Fruit fly (Drosophila melanogaster) whole organism, embryonic: Measurements from ENCODE around the gene CG42395.

ENCODE experiments used
- Ada2b ChIP-seq: fragments of 200-800 bp; sonication (Bioruptor generic); IDR thresholded peaks from 2 replicates; pipeline ENCODE4 v1.3.6; 2022; ENCODE audit warnings: missing biosample characterization, missing genetic modification characterization
- Antp ChIP-seq: fragments of 200-800 bp; sonication (Bioruptor generic); optimal IDR thresholded peaks from 3 replicates; lab custom pipeline; 2016; ENCODE audit warnings: missing biosample characterization, missing genetic modification characterization
- Asciz ChIP-seq: fragments of 200-800 bp; sonication (Bioruptor generic); optimal IDR thresholded peaks from 2 replicates; lab custom pipeline; 2017; ENCODE audit warnings: missing biosample characterization, mild to moderate bottlenecking, missing genetic modification characterization, missing genetic modification reagents
- BEAF-32 ChIP-seq: fragments of 200-800 bp; sonication (Bioruptor generic); optimal IDR thresholded peaks from 3 replicates; lab custom pipeline; 2017; ENCODE audit warnings: missing biosample characterization, missing genetic modification characterization, mild to moderate bottlenecking, moderate library complexity, missing genetic modification reagents
- CG11247 ChIP-seq: fragments of 200-800 bp; sonication (Bioruptor generic); IDR thresholded peaks from 2 replicates; pipeline ENCODE4 v1.3.6; 2022; ENCODE audit warnings: missing biosample characterization, missing genetic modification characterization
- CG12219 ChIP-seq: fragments of 200-800 bp; sonication (Bioruptor generic); optimal IDR thresholded peaks from 3 replicates; lab custom pipeline; 2018; ENCODE audit warnings: missing biosample characterization, mild to moderate bottlenecking, missing genetic modification characterization
- CG13775 ChIP-seq: fragments of 200-800 bp; sonication (Bioruptor generic); optimal IDR thresholded peaks from 3 replicates; lab custom pipeline; 2017; ENCODE audit warnings: missing biosample characterization, mild to moderate bottlenecking, missing genetic modification characterization
- CG1529 ChIP-seq: fragments of 200-800 bp; sonication (Bioruptor generic); optimal IDR thresholded peaks from 3 replicates; lab custom pipeline; 2018; ENCODE audit warnings: missing biosample characterization, missing genetic modification characterization
- CG18599 ChIP-seq: fragments of 200-800 bp; sonication (Bioruptor generic); optimal IDR thresholded peaks from 3 replicates; lab custom pipeline; 2017; ENCODE audit warnings: missing biosample characterization, missing genetic modification characterization, mild to moderate bottlenecking, moderate library complexity, missing genetic modification reagents
- CG18619 ChIP-seq: fragments of 200-800 bp; sonication (Bioruptor generic); optimal IDR thresholded peaks from 3 replicates; lab custom pipeline; 2017; ENCODE audit warnings: missing biosample characterization, mild to moderate bottlenecking, missing genetic modification characterization
- CG2202 ChIP-seq: fragments of 200-800 bp; sonication (Bioruptor generic); optimal IDR thresholded peaks from 2 replicates; lab custom pipeline; 2018; ENCODE audit warnings: missing biosample characterization, mild to moderate bottlenecking, missing genetic modification characterization
- CG32772 ChIP-seq: fragments of 200-800 bp; sonication (Bioruptor generic); IDR thresholded peaks from 2 replicates; pipeline ENCODE4 v1.3.6; 2022; ENCODE audit warnings: missing biosample characterization, missing genetic modification characterization
- CG33213 ChIP-seq: fragments of 200-800 bp; sonication (Bioruptor generic); optimal IDR thresholded peaks from 3 replicates; lab custom pipeline; 2016; ENCODE audit warnings: missing biosample characterization, missing genetic modification characterization
- CG42726 ChIP-seq: fragments of 200-800 bp; sonication (Bioruptor generic); IDR thresholded peaks from 2 replicates; pipeline ENCODE4 v1.3.6; 2022; ENCODE audit warnings: missing biosample characterization, missing genetic modification characterization; ENCODE audit not compliant: partially characterized antibody
- CG43689 ChIP-seq: fragments of 200-800 bp; sonication (Bioruptor generic); IDR thresholded peaks from 2 replicates; pipeline ENCODE4 v1.3.6; 2022; ENCODE audit warnings: missing biosample characterization, missing genetic modification characterization
- CG6813 ChIP-seq: fragments of 200-800 bp; sonication (Bioruptor generic); optimal IDR thresholded peaks from 2 replicates; lab custom pipeline; 2017; ENCODE audit warnings: missing biosample characterization, missing genetic modification characterization, mild to moderate bottlenecking, moderate library complexity, missing genetic modification reagents
- CG9609 ChIP-seq: fragments of 200-800 bp; sonication (Bioruptor generic); optimal IDR thresholded peaks from 3 replicates; lab custom pipeline; 2016; ENCODE audit warnings: missing biosample characterization, missing genetic modification characterization
- CoRest ChIP-seq: fragments of 200-800 bp; sonication (Bioruptor generic); optimal IDR thresholded peaks from 3 replicates; lab custom pipeline; 2018; ENCODE audit warnings: missing biosample characterization, mild to moderate bottlenecking, missing genetic modification characterization, moderate library complexity
- Gsc ChIP-seq: fragments of 200-800 bp; sonication (Bioruptor generic); IDR thresholded peaks from 2 replicates; pipeline ENCODE4 v1.3.6; 2022; ENCODE audit warnings: missing biosample characterization, missing genetic modification characterization
- Nf-YB ChIP-seq: fragments of 200-800 bp; sonication (Bioruptor generic); optimal IDR thresholded peaks from 3 replicates; lab custom pipeline; 2019; ENCODE audit warnings: missing biosample characterization, mild to moderate bottlenecking, missing genetic modification characterization, moderate library complexity
- Six4 ChIP-seq: fragments of 200-800 bp; sonication (Bioruptor generic); optimal IDR thresholded peaks from 2 replicates; lab custom pipeline; 2016; ENCODE audit warnings: missing biosample characterization, missing genetic modification characterization
- Ssrp ChIP-seq: fragments of 200-800 bp; sonication (Bioruptor generic); optimal IDR thresholded peaks from 2 replicates; lab custom pipeline; 2018; ENCODE audit warnings: missing biosample characterization, mild to moderate bottlenecking, missing genetic modification characterization, moderate library complexity
- Xbp1 ChIP-seq: fragments of 200-800 bp; sonication (Bioruptor generic); optimal IDR thresholded peaks from 3 replicates; lab custom pipeline; 2016; ENCODE audit warnings: missing biosample characterization, mild to moderate bottlenecking, missing genetic modification characterization
- abd-A ChIP-seq: fragments of 200-800 bp; sonication (Bioruptor generic); optimal IDR thresholded peaks from 3 replicates; lab custom pipeline; 2019; ENCODE audit warnings: missing biosample characterization, mild to moderate bottlenecking, missing genetic modification characterization, moderate library complexity
- ara ChIP-seq: fragments of 200-800 bp; sonication (Bioruptor generic); IDR thresholded peaks from 2 replicates; pipeline ENCODE4 v1.3.6; 2022; ENCODE audit warnings: missing biosample characterization, missing genetic modification characterization
- ase ChIP-seq: fragments of 200-800 bp; sonication (Bioruptor generic); IDR thresholded peaks from 3 replicates; pipeline ENCODE4 v1.3.6; 2022; ENCODE audit warnings: missing biosample characterization, missing genetic modification characterization
- bbx ChIP-seq: fragments of 200-800 bp; sonication (Bioruptor generic); IDR thresholded peaks from 2 replicates; pipeline ENCODE4 v1.3.6; 2022; ENCODE audit warnings: missing biosample characterization, missing genetic modification characterization; ENCODE audit not compliant: partially characterized antibody
- bsh ChIP-seq, 2 experiments: fragments of 200-800 bp; sonication (Bioruptor generic); optimal IDR thresholded peaks; 2 replicates each; lab custom pipeline; 2017 to 2018; ENCODE audit warnings: mild to moderate bottlenecking in 2 of 2, missing biosample characterization in 2 of 2, missing genetic modification characterization in 2 of 2, moderate library complexity in 1 of 2
- croc ChIP-seq: fragments of 200-800 bp; sonication (Bioruptor generic); conservative IDR thresholded peaks from 3 replicates; pipeline ENCODE4 v1.3.6; 2022; ENCODE audit warnings: missing biosample characterization, missing genetic modification characterization
- crol ChIP-seq: fragments of 200-800 bp; sonication (Bioruptor generic); IDR thresholded peaks from 2 replicates; pipeline ENCODE4 v1.3.6; 2022; ENCODE audit warnings: missing biosample characterization, missing genetic modification characterization
- dm ChIP-seq: fragments of 200-800 bp; sonication (Bioruptor generic); optimal IDR thresholded peaks from 3 replicates; lab custom pipeline; 2016; ENCODE audit warnings: missing biosample characterization, missing genetic modification characterization
- eve ChIP-seq, 2 experiments: fragments of >200 bp; optimal IDR thresholded peaks; 2 replicates each; lab custom pipeline; 2017; ENCODE audit warnings: missing biosample characterization in 2 of 2, missing genetic modification characterization in 2 of 2
- ewg ChIP-seq: fragments of 200-800 bp; sonication (Bioruptor generic); optimal IDR thresholded peaks from 3 replicates; lab custom pipeline; 2017; ENCODE audit warnings: mild to moderate bottlenecking, missing biosample characterization, missing genetic modification reagents, missing genetic modification characterization
- fd102C ChIP-seq: fragments of 200-800 bp; sonication (Bioruptor generic); optimal IDR thresholded peaks from 2 replicates; lab custom pipeline; 2018; ENCODE audit warnings: missing biosample characterization, mild to moderate bottlenecking, missing genetic modification characterization, moderate library complexity
- gce ChIP-seq: fragments of 200-800 bp; sonication (Bioruptor generic); IDR thresholded peaks from 3 replicates; pipeline ENCODE4 v1.3.6; 2022; ENCODE audit warnings: missing biosample characterization, missing genetic modification characterization
- grau ChIP-seq: fragments of 200-800 bp; optimal IDR thresholded peaks from 3 replicates; lab custom pipeline; 2019; ENCODE audit warnings: missing biosample characterization, mild to moderate bottlenecking, missing genetic modification characterization, moderate library complexity
- gsb-n ChIP-seq: fragments of 200-800 bp; sonication (Bioruptor generic); optimal IDR thresholded peaks from 3 replicates; lab custom pipeline; 2018; ENCODE audit warnings: missing biosample characterization, mild to moderate bottlenecking, missing genetic modification characterization
- hth ChIP-seq: fragments of >200 bp; optimal IDR thresholded peaks from 2 replicates; lab custom pipeline; 2017; ENCODE audit warnings: inconsistent platforms
- oc ChIP-seq: fragments of 200-800 bp; sonication (Bioruptor generic); optimal IDR thresholded peaks from 2 replicates; lab custom pipeline; 2018; ENCODE audit warnings: missing biosample characterization, mild to moderate bottlenecking, missing genetic modification characterization, moderate library complexity
- phol ChIP-seq: fragments of 200-800 bp; sonication (Bioruptor generic); optimal IDR thresholded peaks from 3 replicates; lab custom pipeline; 2018; ENCODE audit warnings: missing biosample characterization, mild to moderate bottlenecking, missing genetic modification characterization, moderate library complexity
- prd ChIP-seq, 3 experiments: fragments of >200 bp in 2 of 3; fragments of 200-800 bp in 1 of 3; sonication (Bioruptor generic) in 1 of 3; optimal IDR thresholded peaks in 2 of 3; IDR thresholded peaks in 1 of 3; 2 replicates in 2 of 3; 3 replicates in 1 of 3; pipeline versions ENCODE4 v1.3.6 to Lab custom; 2017 to 2022; ENCODE audit warnings: missing biosample characterization in 1 of 3, missing genetic modification characterization in 1 of 3

The CG42395 gene

DNA sequence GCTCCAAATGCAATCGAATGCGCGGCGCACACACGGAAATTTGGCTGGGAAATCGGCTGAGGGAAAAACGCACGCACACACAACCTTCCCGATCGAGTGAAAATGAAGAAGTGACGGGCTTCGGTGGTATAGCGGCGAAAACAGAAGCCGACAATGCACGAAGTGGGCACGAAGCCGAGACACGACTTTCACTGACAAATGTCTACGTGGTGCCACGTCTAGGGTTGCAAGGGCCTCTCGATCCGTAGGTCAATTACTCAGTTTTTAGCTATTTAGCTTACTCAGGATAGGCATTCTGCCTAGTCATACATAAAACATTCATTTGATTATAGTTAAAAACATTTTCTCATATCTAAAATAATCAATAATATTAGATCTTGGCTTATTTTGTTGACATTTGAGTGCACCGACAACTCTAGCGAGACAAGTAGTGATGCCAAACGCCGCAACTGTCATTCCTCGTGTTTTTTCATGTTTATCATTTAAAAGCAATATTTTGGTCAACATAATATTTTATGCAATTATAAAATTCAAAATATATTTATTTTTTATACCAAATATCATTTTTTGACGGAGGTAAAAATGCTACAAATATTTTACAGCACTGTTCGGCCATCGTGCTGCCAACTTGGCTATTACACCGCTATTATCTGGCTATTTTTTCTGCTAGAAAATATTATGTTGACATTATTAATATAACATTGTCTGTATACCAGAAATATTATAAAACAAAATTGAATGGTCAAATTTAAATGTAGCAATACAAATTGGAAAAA lies 22.3 kb downstream of the CG42395 start (continued):
- TF ChIP-seq CG12219 (GFP tag; lab: Kevin White, UChicago) = peak; percentile 87
- peak; percentile 57 for TF ChIP-seq CG9609 (GFP tag; lab: Kevin White, UChicago)
- peak; percentile 77 for TF ChIP-seq Asciz
- peak; percentile 43; the same call in 1 of the 2 replicates for TF ChIP-seq bbx (GFP tag; lab: Robert Waterston, UW)
- peak; percentile 85 for TF ChIP-seq croc (GFP tag; lab: Robert Waterston, UW)
- peak; percentile 90 for TF ChIP-seq CG6813 (GFP tag; lab: Kevin White, UChicago)
- TF ChIP-seq CG11247 (GFP tag; lab: Robert Waterston, UW) = peak; percentile 76
- peak; percentile 76 for TF ChIP-seq CG1529
- TF ChIP-seq Ssrp (tag; lab: Kevin White, UChicago) = peak; percentile 84
- peak; percentile 60 for TF ChIP-seq CG42726
- TF ChIP-seq CG43689 (GFP tag; lab: Robert Waterston, UW) = peak; percentile 63; the same call in 1 of the 2 replicates
- peak; percentile 62 for TF ChIP-seq Antp (GFP tag; lab: Kevin White, UChicago)
- no peak for TF ChIP-seq prd (optimal IDR thresholded peaks at IDR 0.05; lab: Kevin White, UChicago)
- TF ChIP-seq prd (GFP tag; IDR thresholded peaks at IDR 0.05; lab: Robert Waterston, UW) = peak; percentile 90
- TF ChIP-seq CG18619 = peak; percentile 86
- peak; percentile 52 for TF ChIP-seq fd102C (GFP tag; lab: Kevin White, UChicago)
- peak; percentile 51 to 93 for TF ChIP-seq bsh (GFP tag; optimal IDR thresholded peaks at IDR 0.05; lab: Kevin White, UChicago)
- peak; percentile 75 for TF ChIP-seq ase (GFP tag; lab: Robert Waterston, UW)
- TF ChIP-seq CG32772 (GFP tag; lab: Robert Waterston, UW) = peak; percentile 77
- peak; percentile 90 for TF ChIP-seq CoRest
- peak; percentile 77 for TF ChIP-seq dm
- TF ChIP-seq oc (tag; lab: Kevin White, UChicago) = peak; percentile 83
- peak; percentile 93 for TF ChIP-seq CG18599
- peak; percentile 78 for TF ChIP-seq Six4 (GFP tag; lab: Kevin White, UChicago)
- TF ChIP-seq Xbp1 (GFP tag; lab: Kevin White, UChicago) = peak; percentile 94
- peak; percentile 79; the same call in 2 of the 3 replicates for TF ChIP-seq gce (GFP tag; lab: Robert Waterston, UW)
- no peak for TF ChIP-seq hth (lab: Kevin White, UChicago)
- TF ChIP-seq ara = peak; percentile 87
- TF ChIP-seq BEAF-32 (GFP tag; lab: Kevin White, UChicago) = peak; percentile 20

DNA sequence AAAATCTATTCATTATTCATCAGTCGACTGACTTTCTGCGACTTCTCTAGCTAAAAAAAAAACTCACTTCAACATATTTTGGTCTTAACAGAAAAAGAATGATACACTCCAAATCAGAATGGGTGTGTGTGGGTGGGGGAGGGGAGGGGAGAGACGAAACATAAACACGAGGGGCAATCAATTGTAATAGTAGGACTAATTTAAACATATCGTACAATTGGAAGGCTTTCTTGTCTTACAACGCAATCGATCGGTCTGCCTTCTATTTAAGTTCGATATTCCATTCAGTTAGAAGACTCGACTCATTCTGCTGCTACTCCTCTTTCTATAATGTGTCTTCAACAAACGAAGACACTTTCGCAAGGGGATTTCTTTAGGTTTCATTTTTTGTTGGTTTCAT lies 24.9 kb downstream of the CG42395 start:
- TF ChIP-seq ewg (GFP tag; lab: Kevin White, UChicago) (no peak), abd-A (tag; lab: Kevin White, UChicago) (no peak), gsb-n (tag; lab: Kevin White, UChicago) (no peak), CG13775 (GFP tag; lab: Kevin White, UChicago) (no peak), CG2202 (tag; lab: Kevin White, UChicago) (no peak), Nf-YB (GFP tag; lab: Kevin White, UChicago) (no peak), CG33213 (GFP tag; lab: Kevin White, UChicago) (no peak), crol (peak; percentile 59), eve (GFP tag; optimal IDR thresholded peaks at IDR 0.05; lab: Kevin White, UChicago) (peak in 1 of 2 experiments; percentile 56), Gsc (GFP tag; lab: Robert Waterston, UW) (no peak), phol (tag; lab: Kevin White, UChicago) (no peak), grau (tag; lab: Kevin White, UChicago) (no peak), Ada2b (GFP tag; lab: Robert Waterston, UW) (no peak)
